Worm (Caenorhabditis elegans) whole organism, L1 larva: ENCODE data around the gene F35E8.6.

Experiments used
- aly-2 ChIP-seq: fragments of 150-350 bp; optimal IDR thresholded peaks from 2 replicates; lab custom pipeline; 2014; ENCODE audit warnings: missing biosample characterization, missing genetic modification characterization
- ama-1 ChIP-seq: fragments of 150-350 bp; optimal IDR thresholded peaks from 2 replicates; lab custom pipeline; 2014
- blmp-1 ChIP-seq: fragments of 150-350 bp; optimal IDR thresholded peaks from 2 replicates; lab custom pipeline; 2014; ENCODE audit warnings: missing biosample characterization, missing genetic modification characterization
- ces-1 ChIP-seq: fragments of 150-350 bp; optimal IDR thresholded peaks from 2 replicates; lab custom pipeline; 2014; ENCODE audit warnings: missing biosample characterization, missing genetic modification reagents, missing genetic modification characterization
- dpl-1 ChIP-seq, 3 experiments: fragments of 150-350 bp in 2 of 3; sonication (generic microtip) in 1 of 3; optimal IDR thresholded peaks; 2 replicates each; lab custom pipeline; 2014 to 2017; ENCODE audit warnings: missing biosample characterization in 3 of 3, missing genetic modification characterization in 3 of 3, missing genetic modification reagents in 3 of 3
- efl-3 ChIP-seq: fragments of 200-800 bp; sonication (Bioruptor generic); optimal IDR thresholded peaks from 2 replicates; lab custom pipeline; 2018; ENCODE audit warnings: mild to moderate bottlenecking, missing genetic modification characterization, missing compliant biosample characterization
- hlh-17 ChIP-seq: fragments of 200-800 bp; sonication (Bioruptor generic); optimal IDR thresholded peaks from 2 replicates; lab custom pipeline; 2018; ENCODE audit warnings: missing genetic modification characterization, mild to moderate bottlenecking, missing compliant biosample characterization, moderate library complexity, borderline replicate concordance
- lin-14 ChIP-seq: fragments of 200-800 bp; sonication (Bioruptor generic); optimal IDR thresholded peaks from 2 replicates; lab custom pipeline; 2018; ENCODE audit warnings: mild to moderate bottlenecking, missing genetic modification characterization, moderate library complexity, missing compliant biosample characterization
- nhr-237 ChIP-seq: fragments of 150-350 bp; optimal IDR thresholded peaks from 2 replicates; lab custom pipeline; 2014; ENCODE audit warnings: missing biosample characterization, missing genetic modification characterization
- unc-62 ChIP-seq: fragments of 150-350 bp; optimal IDR thresholded peaks from 2 replicates; lab custom pipeline; 2014; ENCODE audit warnings: missing biosample characterization, missing genetic modification reagents, missing genetic modification characterization
- ztf-11 ChIP-seq, 2 experiments: sonication (generic microtip); optimal IDR thresholded peaks; 2 replicates each; lab custom pipeline; 2016 to 2017; ENCODE audit warnings: missing genetic modification characterization in 2 of 2, missing biosample characterization in 1 of 2, missing compliant biosample characterization in 1 of 2

DNA sequence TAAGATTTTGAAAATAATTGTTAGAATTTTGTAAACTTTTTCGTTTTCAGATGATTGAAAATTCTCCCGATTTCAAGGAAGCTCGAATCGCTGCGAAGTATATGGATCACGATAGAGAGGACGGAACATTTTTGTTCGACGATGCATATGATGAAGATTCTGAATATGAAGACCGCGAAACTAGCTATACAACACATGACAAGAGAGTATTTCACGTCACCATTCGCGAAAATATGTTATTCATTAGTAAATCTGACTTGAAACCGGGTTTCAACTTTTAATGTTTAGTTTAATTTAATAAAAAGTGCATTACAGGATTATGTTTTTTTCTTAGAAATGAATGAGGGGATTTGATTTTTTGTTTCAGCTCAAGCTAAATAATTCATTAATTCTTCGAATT, 41.6 kb upstream of the F35E8.6 start, which contains the start of gene str-57:
- TF ChIP-seq dpl-1 (GFP tag; optimal IDR thresholded peaks at IDR 0.05; lab: Kevin White, UChicago) (no peak), hlh-17 (GFP tag; lab: Kevin White, UChicago) (no peak), ces-1 (GFP tag; lab: Kevin White, UChicago) (no peak), efl-3 (GFP tag; lab: Kevin White, UChicago) (no peak), nhr-237 (no peak), ztf-11 (tag; optimal IDR thresholded peaks at IDR 0.05; lab: Kevin White, UChicago) (no peak), unc-62 (GFP tag; lab: Kevin White, UChicago) (no peak), ama-1 (lab: Kevin White, UChicago) (no peak), lin-14 (GFP tag; lab: Kevin White, UChicago) (no peak), blmp-1 (no peak), aly-2 (tag; lab: Kevin White, UChicago) (no peak)
